Fruit fly (Drosophila melanogaster): ENCODE data around the gene FER.

Gene FER

DNA sequence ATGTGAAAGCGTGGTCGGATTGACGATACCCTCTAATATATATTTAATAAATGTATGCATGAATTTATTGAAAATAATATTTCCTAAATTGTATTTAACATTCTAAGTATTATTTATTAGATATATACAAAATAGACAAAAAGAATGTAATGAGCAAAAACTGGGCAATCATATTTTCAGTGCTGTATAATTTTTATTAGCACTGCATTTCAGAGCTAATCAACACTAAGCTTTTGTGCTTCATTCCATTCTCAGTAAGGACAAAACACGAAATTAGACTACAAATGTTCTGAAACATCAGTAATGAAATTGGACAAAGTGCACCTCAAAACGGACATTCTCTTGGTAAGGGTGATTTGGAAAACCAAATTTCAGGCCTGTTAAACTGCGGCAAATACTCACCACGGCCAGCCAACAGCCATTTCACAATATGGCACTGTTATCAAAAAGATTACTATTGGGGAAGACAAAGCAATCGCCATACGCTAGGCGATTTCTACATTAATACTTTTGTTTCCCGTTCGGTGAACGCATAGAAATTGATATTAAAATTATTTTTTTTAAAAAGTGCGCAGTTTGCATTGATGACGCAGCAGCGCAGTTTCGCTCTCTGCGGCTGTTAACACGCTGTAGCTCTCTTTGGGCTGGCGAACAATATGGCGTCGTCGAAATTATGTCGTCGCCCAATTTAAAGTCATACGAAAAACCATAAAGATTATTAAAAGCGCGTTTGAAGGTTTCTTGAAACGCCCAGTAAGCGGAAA is 53.7 kb downstream of the FER start (continued):
- TF ChIP-seq lilli (GFP tag; optimal IDR thresholded peaks at IDR 0.05): peak; percentile 85
- peak; percentile 77 for TF ChIP-seq CG8359 (GFP tag; optimal IDR thresholded peaks at IDR 0.05; ENCODE audit: borderline replicate concordance)
- TF ChIP-seq Drgx (GFP tag; IDR thresholded peaks at IDR 0.05): peak; percentile 69
- peak; percentile 53 for TF ChIP-seq Atf-2 (GFP tag; optimal IDR thresholded peaks at IDR 0.05)
- peak; percentile 91 for TF ChIP-seq Xbp1 (GFP tag; optimal IDR thresholded peaks at IDR 0.05)
- TF ChIP-seq Myb (GFP tag; optimal IDR thresholded peaks at IDR 0.05): peak; percentile 51
- peak; percentile 90 for TF ChIP-seq CG6854 (GFP tag; optimal IDR thresholded peaks at IDR 0.05)
- peak; percentile 55 for TF ChIP-seq pum (GFP tag; optimal IDR thresholded peaks at IDR 0.05)
- no peak for TF ChIP-seq Lim3 (GFP tag; IDR thresholded peaks at IDR 0.05)
- peak; percentile 51 for TF ChIP-seq CG11085 (GFP tag; IDR thresholded peaks at IDR 0.05)
- TF ChIP-seq CG13624 (GFP tag; optimal IDR thresholded peaks at IDR 0.05): peak; percentile 75
- 0 out of 2 replicates have a peak, but pooled peaks have one; percentile 16 for TF ChIP-seq CG4360 (GFP tag; IDR thresholded peaks at IDR 0.05)
- peak; percentile 64 for TF ChIP-seq CG17912 (GFP tag; optimal IDR thresholded peaks at IDR 0.05)
- peak; percentile 82 for TF ChIP-seq Atf6 (GFP tag; IDR thresholded peaks at IDR 0.05)
- no peak for TF ChIP-seq Doc3 (GFP tag; IDR thresholded peaks at IDR 0.05; ENCODE audit: partially characterized antibody)
- peak; percentile 66 for TF ChIP-seq Taf1 (GFP tag; IDR thresholded peaks at IDR 0.05)
- peak; percentile 81 for TF ChIP-seq CG9215 (GFP tag; IDR thresholded peaks at IDR 0.05)
- TF ChIP-seq Dip2 (GFP tag; IDR thresholded peaks at IDR 0.05): no peak
- TF ChIP-seq gcm2 (GFP tag; optimal IDR thresholded peaks at IDR 0.05): no peak
- peak; percentile 72 for TF ChIP-seq chn (GFP tag; optimal IDR thresholded peaks at IDR 0.05)
- TF ChIP-seq en (GFP tag; optimal IDR thresholded peaks at IDR 0.05): peak; percentile 31
- peak; percentile 75 for TF ChIP-seq gsb (GFP tag; IDR thresholded peaks at IDR 0.05)
- TF ChIP-seq Dp (GFP tag; optimal IDR thresholded peaks at IDR 0.05): no peak
- no peak; the same call in 2 of the 3 replicates for TF ChIP-seq CG3726 (GFP tag; IDR thresholded peaks at IDR 0.05)
- peak; percentile 74 to 91 for TF ChIP-seq dpn (GFP tag; optimal IDR thresholded peaks at IDR 0.05)
- peak; percentile 51 for TF ChIP-seq CG1647 (GFP tag; optimal IDR thresholded peaks at IDR 0.05)
- TF ChIP-seq CG13894 (tag; optimal IDR thresholded peaks at IDR 0.05): peak; percentile 88
- TF ChIP-seq CG10543 (GFP tag; optimal IDR thresholded peaks at IDR 0.05): peak; percentile 84
- peak; percentile 66; the same call in 1 of the 2 replicates for TF ChIP-seq rib (GFP tag; IDR thresholded peaks at IDR 0.05)
- peak; percentile 77; the same call in 2 of the 3 replicates for TF ChIP-seq zfh1 (GFP tag; IDR thresholded peaks at IDR 0.05)
- no peak for TF ChIP-seq sr (GFP tag; IDR thresholded peaks at IDR 0.05)
- TF ChIP-seq CG16815 (GFP tag; optimal IDR thresholded peaks at IDR 0.05): peak; percentile 86
- no peak for TF ChIP-seq CG8478 (optimal IDR thresholded peaks at IDR 0.05)
- peak; percentile 89 for TF ChIP-seq chm (GFP tag; IDR thresholded peaks at IDR 0.05)
- peak; percentile 64 for TF ChIP-seq cato (GFP tag; optimal IDR thresholded peaks at IDR 0.05; ENCODE audit: borderline replicate concordance)
- TF ChIP-seq Kr (GFP tag; optimal IDR thresholded peaks at IDR 0.05): peak; percentile 26
- no peak for TF ChIP-seq CG5953 (GFP tag; IDR thresholded peaks at IDR 0.05)
- TF ChIP-seq E2f1 (GFP tag; IDR thresholded peaks at IDR 0.05): peak; percentile 75
- peak; percentile 45 for TF ChIP-seq wek (GFP tag; optimal IDR thresholded peaks at IDR 0.05)
- peak; percentile 79 for TF ChIP-seq CG13123 (GFP tag; optimal IDR thresholded peaks at IDR 0.05)
- TF ChIP-seq CG6765 (GFP tag; optimal IDR thresholded peaks at IDR 0.05): peak; percentile 83
- peak; percentile 83 for TF ChIP-seq gsb-n (tag; optimal IDR thresholded peaks at IDR 0.05)
- peak; percentile 75 for TF ChIP-seq CG3407 (GFP tag; optimal IDR thresholded peaks at IDR 0.05)
- peak; percentile 31 for TF ChIP-seq CG4617 (GFP tag; optimal IDR thresholded peaks at IDR 0.05; ENCODE audit: borderline replicate concordance)
- peak; percentile 84 for TF ChIP-seq Asciz (GFP tag; optimal IDR thresholded peaks at IDR 0.05)
- TF ChIP-seq CG9437 (GFP tag; optimal IDR thresholded peaks at IDR 0.05): peak; percentile 91
- peak; percentile 78 for TF ChIP-seq CG12769 (tag; optimal IDR thresholded peaks at IDR 0.05)
- peak; percentile 84 for TF ChIP-seq CG9817 (tag; optimal IDR thresholded peaks at IDR 0.05)
- peak; percentile 79 for TF ChIP-seq CG32772 (GFP tag; IDR thresholded peaks at IDR 0.05)
- peak; percentile 71 for TF ChIP-seq vfl (GFP tag; optimal IDR thresholded peaks at IDR 0.05)

Data from whole organism, embryonic.